ENCODE assay signal across 1 fruit fly cellular context in the genomic region with DNA sequence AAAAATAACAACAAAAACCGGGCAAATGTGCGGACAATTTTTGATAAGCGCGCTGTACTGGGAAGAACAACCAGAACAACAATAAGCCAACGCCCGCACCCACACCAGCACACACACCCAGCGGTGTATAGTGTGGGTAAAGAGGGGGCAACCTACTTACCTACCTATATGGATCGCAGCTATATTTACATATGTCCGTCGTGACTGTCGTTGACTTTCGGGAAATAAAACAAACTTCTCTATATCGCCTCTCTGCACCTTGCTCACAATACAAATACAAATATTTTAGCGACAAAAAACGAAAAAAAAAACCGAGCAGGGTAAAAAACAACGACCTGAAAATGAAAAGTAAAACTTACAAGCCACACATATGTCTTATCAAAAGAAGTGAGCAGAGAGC.
TF ChIP-seq lines count a peak whose summit lies in the region.

No protein-coding gene starts in this region.

TF ChIP-seq in whole organism, embryonic, 481 proteins besides CTCF, POLR2A, EP300 and RAD21 (continued from another document and continues in another):
- no peak for TF ChIP-seq CG4707 (GFP tag; optimal IDR thresholded peaks at IDR 0.05; lab: Kevin White, UChicago)
- no peak for TF ChIP-seq ERR (GFP tag; optimal IDR thresholded peaks at IDR 0.05; lab: Kevin White, UChicago)
- TF ChIP-seq HLH54F (GFP tag; optimal IDR thresholded peaks at IDR 0.05; lab: Kevin White, UChicago): no peak
- no peak for TF ChIP-seq CG10979 (tag; optimal IDR thresholded peaks at IDR 0.05; lab: Kevin White, UChicago)
- no peak for TF ChIP-seq insv (GFP tag; optimal IDR thresholded peaks at IDR 0.05; lab: Kevin White, UChicago)
- TF ChIP-seq Ets65A (GFP tag; lab: Kevin White, UChicago): no peak
- TF ChIP-seq Ptx1 (GFP tag; IDR thresholded peaks at IDR 0.05; lab: Robert Waterston, UW): no peak
- TF ChIP-seq CG10321 (GFP tag; IDR thresholded peaks at IDR 0.05; lab: Robert Waterston, UW): no peak
- TF ChIP-seq Med (GFP tag; lab: Kevin White, UChicago): peak; percentile 73
- TF ChIP-seq Ada2b (GFP tag; IDR thresholded peaks at IDR 0.05; lab: Robert Waterston, UW): no peak
- no peak for TF ChIP-seq gcm (GFP tag; optimal IDR thresholded peaks at IDR 0.05; lab: Kevin White, UChicago)
- TF ChIP-seq Sry-δ (GFP tag; optimal IDR thresholded peaks at IDR 0.05; lab: Kevin White, UChicago): no peak
- TF ChIP-seq corto (GFP tag; optimal IDR thresholded peaks at IDR 0.05; lab: Kevin White, UChicago): no peak
- TF ChIP-seq peb (GFP tag; IDR thresholded peaks at IDR 0.05; lab: Robert Waterston, UW): no peak
- TF ChIP-seq bbx (GFP tag; IDR thresholded peaks at IDR 0.05; lab: Robert Waterston, UW; ENCODE audit: partially characterized antibody): no peak
- TF ChIP-seq CG6689 (GFP tag; IDR thresholded peaks at IDR 0.05; lab: Robert Waterston, UW): no peak
- no peak for TF ChIP-seq CG2120 (GFP tag; optimal IDR thresholded peaks at IDR 0.05; lab: Kevin White, UChicago)
- no peak for TF ChIP-seq CG10366 (GFP tag; IDR thresholded peaks at IDR 0.05; lab: Robert Waterston, UW)
- TF ChIP-seq jumu (GFP tag; optimal IDR thresholded peaks at IDR 0.05; lab: Kevin White, UChicago): no peak
- no peak for TF ChIP-seq gro (GFP tag; optimal IDR thresholded peaks at IDR 0.05; lab: Kevin White, UChicago)
- TF ChIP-seq kay (GFP tag; optimal IDR thresholded peaks at IDR 0.05; lab: Kevin White, UChicago): no peak
- TF ChIP-seq twi (tag; optimal IDR thresholded peaks at IDR 0.05; lab: Kevin White, UChicago): no peak
- no peak for TF ChIP-seq CG11093 (GFP tag; IDR thresholded peaks at IDR 0.05; lab: Robert Waterston, UW)
- TF ChIP-seq Opbp (GFP tag; IDR thresholded peaks at IDR 0.05; lab: Robert Waterston, UW; ENCODE audit: partially characterized antibody): no peak
- TF ChIP-seq CoRest (tag; optimal IDR thresholded peaks at IDR 0.05; lab: Kevin White, UChicago): peak; percentile 4
- TF ChIP-seq onecut (GFP tag; IDR thresholded peaks at IDR 0.05; lab: Robert Waterston, UW): 0 out of 2 replicates have a peak, but pooled peaks have one; percentile 24
- TF ChIP-seq cg (GFP tag; optimal IDR thresholded peaks at IDR 0.05; lab: Kevin White, UChicago): peak; percentile 15
- TF ChIP-seq Dip3 (GFP tag; optimal IDR thresholded peaks at IDR 0.05; lab: Kevin White, UChicago): no peak
- no peak for TF ChIP-seq Dref (GFP tag; IDR thresholded peaks at IDR 0.05; lab: Robert Waterston, UW)
- no peak for TF ChIP-seq ssp (GFP tag; IDR thresholded peaks at IDR 0.05; lab: Robert Waterston, UW)
- TF ChIP-seq en (GFP tag; optimal IDR thresholded peaks at IDR 0.05; lab: Kevin White, UChicago): no peak
- TF ChIP-seq CG7556 (GFP tag; optimal IDR thresholded peaks at IDR 0.05; lab: Kevin White, UChicago): no peak
- TF ChIP-seq org-1 (GFP tag; optimal IDR thresholded peaks at IDR 0.05; lab: Kevin White, UChicago): no peak
- TF ChIP-seq repo (GFP tag; optimal IDR thresholded peaks at IDR 0.05; lab: Kevin White, UChicago): no peak
- no peak for TF ChIP-seq cato (GFP tag; optimal IDR thresholded peaks at IDR 0.05; lab: Kevin White, UChicago; ENCODE audit: borderline replicate concordance)
- TF ChIP-seq Sin3A (optimal IDR thresholded peaks at IDR 0.05; lab: Kevin White, UChicago): no peak
- TF ChIP-seq Dp (GFP tag; optimal IDR thresholded peaks at IDR 0.05; lab: Kevin White, UChicago): no peak
- TF ChIP-seq CG15479 (GFP tag; optimal IDR thresholded peaks at IDR 0.05; lab: Kevin White, UChicago): no peak
- TF ChIP-seq pb (GFP tag; optimal IDR thresholded peaks at IDR 0.05; lab: Kevin White, UChicago): no peak
- no peak for TF ChIP-seq CG12942 (GFP tag; optimal IDR thresholded peaks at IDR 0.05; lab: Kevin White, UChicago)
- TF ChIP-seq CG1647 (GFP tag; optimal IDR thresholded peaks at IDR 0.05; lab: Kevin White, UChicago): no peak
- no peak for TF ChIP-seq Mad (GFP tag; optimal IDR thresholded peaks at IDR 0.05; lab: Kevin White, UChicago)
- TF ChIP-seq CG2678 (tag; optimal IDR thresholded peaks at IDR 0.05; lab: Kevin White, UChicago): peak; percentile 39
- TF ChIP-seq Myb (GFP tag; optimal IDR thresholded peaks at IDR 0.05; lab: Kevin White, UChicago): no peak
- no peak for TF ChIP-seq sob (GFP tag; IDR thresholded peaks at IDR 0.05; lab: Robert Waterston, UW)
- no peak for TF ChIP-seq HmgZ (tag; optimal IDR thresholded peaks at IDR 0.05; lab: Kevin White, UChicago)
- TF ChIP-seq hth (optimal IDR thresholded peaks at IDR 0.05; lab: Kevin White, UChicago): no peak
- no peak for TF ChIP-seq vvl (GFP tag; IDR thresholded peaks at IDR 0.05; lab: Robert Waterston, UW)
- no peak for TF ChIP-seq CG4424 (GFP tag; optimal IDR thresholded peaks at IDR 0.05; lab: Kevin White, UChicago)
- no peak for TF ChIP-seq grau (tag; optimal IDR thresholded peaks at IDR 0.05; lab: Kevin White, UChicago)
- TF ChIP-seq fd64A (GFP tag; optimal IDR thresholded peaks at IDR 0.05; lab: Kevin White, UChicago): peak; percentile 45
- no peak for TF ChIP-seq Taf1 (GFP tag; IDR thresholded peaks at IDR 0.05; lab: Robert Waterston, UW)
- TF ChIP-seq CG32767 (GFP tag; IDR thresholded peaks at IDR 0.05; lab: Robert Waterston, UW): no peak
- TF ChIP-seq CHES-1-like (GFP tag; optimal IDR thresholded peaks at IDR 0.05; lab: Kevin White, UChicago): peak; percentile 11
- TF ChIP-seq NC2α (GFP tag; optimal IDR thresholded peaks at IDR 0.05; lab: Kevin White, UChicago): no peak
- no peak for TF ChIP-seq CG6272 (GFP tag; IDR thresholded peaks at IDR 0.05; lab: Robert Waterston, UW)
- TF ChIP-seq CG14014 (GFP tag; IDR thresholded peaks at IDR 0.05; lab: Robert Waterston, UW): peak; percentile 38; the same call in 1 of the 2 replicates
- no peak for TF ChIP-seq sd (tag; optimal IDR thresholded peaks at IDR 0.05; lab: Kevin White, UChicago)
- TF ChIP-seq HHEX (GFP tag; optimal IDR thresholded peaks at IDR 0.05; lab: Kevin White, UChicago): peak; percentile 35
- no peak for TF ChIP-seq MTF-1 (GFP tag; optimal IDR thresholded peaks at IDR 0.05; lab: Kevin White, UChicago; ENCODE audit: borderline replicate concordance)
- TF ChIP-seq sens-2 (GFP tag; IDR thresholded peaks at IDR 0.05; lab: Robert Waterston, UW): no peak
- no peak for TF ChIP-seq Bteb2 (GFP tag; optimal IDR thresholded peaks at IDR 0.05; lab: Kevin White, UChicago)
- no peak for TF ChIP-seq Fer1 (GFP tag; optimal IDR thresholded peaks at IDR 0.05; lab: Kevin White, UChicago)
- no peak for TF ChIP-seq CG2712 (tag; optimal IDR thresholded peaks at IDR 0.05; lab: Kevin White, UChicago)
- no peak for TF ChIP-seq Sry-β (GFP tag; optimal IDR thresholded peaks at IDR 0.05; lab: Kevin White, UChicago)
- no peak for TF ChIP-seq CG31365 (tag; optimal IDR thresholded peaks at IDR 0.05; lab: Kevin White, UChicago)
- peak; percentile 13 for TF ChIP-seq Vsx1 (GFP tag; optimal IDR thresholded peaks at IDR 0.05; lab: Kevin White, UChicago)
- no peak for TF ChIP-seq CG7745 (tag; optimal IDR thresholded peaks at IDR 0.05; lab: Kevin White, UChicago)
- TF ChIP-seq CG16863 (GFP tag; optimal IDR thresholded peaks at IDR 0.05; lab: Kevin White, UChicago): no peak
- no peak for TF ChIP-seq CG15073 (GFP tag; optimal IDR thresholded peaks at IDR 0.05; lab: Kevin White, UChicago)
- TF ChIP-seq Hmr (GFP tag; optimal IDR thresholded peaks at IDR 0.05; lab: Kevin White, UChicago): peak; percentile 52
- no peak for TF ChIP-seq CG1832 (GFP tag; optimal IDR thresholded peaks at IDR 0.05; lab: Kevin White, UChicago)
- no peak for TF ChIP-seq CG8281 (tag; optimal IDR thresholded peaks at IDR 0.05; lab: Kevin White, UChicago)
- TF ChIP-seq Rx (GFP tag; IDR thresholded peaks at IDR 0.05; lab: Robert Waterston, UW): no peak
- TF ChIP-seq vfl (GFP tag; optimal IDR thresholded peaks at IDR 0.05; lab: Kevin White, UChicago): no peak
- TF ChIP-seq Hr3 (GFP tag; optimal IDR thresholded peaks at IDR 0.05; lab: Kevin White, UChicago): no peak
- no peak for TF ChIP-seq CG14441 (GFP tag; IDR thresholded peaks at IDR 0.05; lab: Robert Waterston, UW)
- TF ChIP-seq CG13296 (GFP tag; optimal IDR thresholded peaks at IDR 0.05; lab: Kevin White, UChicago): peak; percentile 1
- no peak for TF ChIP-seq CG31441 (GFP tag; IDR thresholded peaks at IDR 0.05; lab: Robert Waterston, UW)
- TF ChIP-seq p53 (GFP tag; optimal IDR thresholded peaks at IDR 0.05; lab: Kevin White, UChicago): no peak
- no peak for TF ChIP-seq Gug (GFP tag; IDR thresholded peaks at IDR 0.05; lab: Robert Waterston, UW)
- no peak for TF ChIP-seq nom (GFP tag; optimal IDR thresholded peaks at IDR 0.05; lab: Kevin White, UChicago)
- peak; percentile 36 for TF ChIP-seq CG33557 (GFP tag; optimal IDR thresholded peaks at IDR 0.05; lab: Kevin White, UChicago)
- TF ChIP-seq bsh (GFP tag; optimal IDR thresholded peaks at IDR 0.05; lab: Kevin White, UChicago): peak in 1 of 2 experiments; percentile 17
- TF ChIP-seq Hr78 (GFP tag; optimal IDR thresholded peaks at IDR 0.05; lab: Kevin White, UChicago): no peak
- no peak for TF ChIP-seq inv (GFP tag; IDR thresholded peaks at IDR 0.05; lab: Robert Waterston, UW; ENCODE audit: partially characterized antibody)
- no peak for TF ChIP-seq CG8359 (GFP tag; optimal IDR thresholded peaks at IDR 0.05; lab: Kevin White, UChicago; ENCODE audit: borderline replicate concordance)
- TF ChIP-seq sqz (GFP tag; optimal IDR thresholded peaks at IDR 0.05; lab: Kevin White, UChicago): peak; percentile 32
- TF ChIP-seq exex (tag; optimal IDR thresholded peaks at IDR 0.05; lab: Kevin White, UChicago): no peak
- peak; percentile 19 for TF ChIP-seq Side (GFP tag; optimal IDR thresholded peaks at IDR 0.05; lab: Kevin White, UChicago)
- TF ChIP-seq CG5245 (GFP tag; optimal IDR thresholded peaks at IDR 0.05; lab: Kevin White, UChicago): no peak
- TF ChIP-seq tin (GFP tag; optimal IDR thresholded peaks at IDR 0.05; lab: Kevin White, UChicago): no peak
- TF ChIP-seq crp (GFP tag; optimal IDR thresholded peaks at IDR 0.05; lab: Kevin White, UChicago): no peak
- TF ChIP-seq lab (GFP tag; optimal IDR thresholded peaks at IDR 0.05; lab: Kevin White, UChicago): peak; percentile 62
- TF ChIP-seq CG4328 (GFP tag; optimal IDR thresholded peaks at IDR 0.05; lab: Kevin White, UChicago): no peak
- no peak for TF ChIP-seq MESR4 (GFP tag; optimal IDR thresholded peaks at IDR 0.05; lab: Kevin White, UChicago)
- no peak for TF ChIP-seq lbe (GFP tag; optimal IDR thresholded peaks at IDR 0.05; lab: Kevin White, UChicago)
- no peak for TF ChIP-seq CG6765 (GFP tag; optimal IDR thresholded peaks at IDR 0.05; lab: Kevin White, UChicago)
- TF ChIP-seq CG15269 (tag; optimal IDR thresholded peaks at IDR 0.05; lab: Kevin White, UChicago): no peak
- no peak for TF ChIP-seq yki (optimal IDR thresholded peaks at IDR 0.05; lab: Kevin White, UChicago)
- TF ChIP-seq Fer2 (tag; optimal IDR thresholded peaks at IDR 0.05; lab: Kevin White, UChicago): no peak
- TF ChIP-seq fru (optimal IDR thresholded peaks at IDR 0.05; lab: Kevin White, UChicago): no peak
- TF ChIP-seq jing (GFP tag; optimal IDR thresholded peaks at IDR 0.05; lab: Kevin White, UChicago): no peak
- TF ChIP-seq CG8089 (GFP tag; optimal IDR thresholded peaks at IDR 0.05; lab: Kevin White, UChicago): peak; percentile 5
- TF ChIP-seq HmgD (GFP tag; optimal IDR thresholded peaks at IDR 0.05; lab: Kevin White, UChicago): no peak
- TF ChIP-seq CG13624 (GFP tag; optimal IDR thresholded peaks at IDR 0.05; lab: Kevin White, UChicago): no peak
- no peak for TF ChIP-seq CG14860 (GFP tag; IDR thresholded peaks at IDR 0.05; lab: Robert Waterston, UW; ENCODE audit: partially characterized antibody)
- TF ChIP-seq sna (GFP tag; IDR thresholded peaks at IDR 0.05; lab: Robert Waterston, UW; ENCODE audit: partially characterized antibody): no peak
- TF ChIP-seq mirr (GFP tag; optimal IDR thresholded peaks at IDR 0.05; lab: Kevin White, UChicago): peak; percentile 8
- TF ChIP-seq CG12155 (GFP tag; optimal IDR thresholded peaks at IDR 0.05; lab: Kevin White, UChicago): no peak
- TF ChIP-seq tio (GFP tag; optimal IDR thresholded peaks at IDR 0.05; lab: Kevin White, UChicago): no peak
- no peak for TF ChIP-seq Dip2 (GFP tag; IDR thresholded peaks at IDR 0.05; lab: Robert Waterston, UW)
- no peak for TF ChIP-seq Doc3 (GFP tag; IDR thresholded peaks at IDR 0.05; lab: Robert Waterston, UW; ENCODE audit: partially characterized antibody)
- TF ChIP-seq CG11456 (GFP tag; IDR thresholded peaks at IDR 0.05; lab: Robert Waterston, UW): no peak
- no peak for TF ChIP-seq gfzf (GFP tag; optimal IDR thresholded peaks at IDR 0.05; lab: Kevin White, UChicago)
- no peak for TF ChIP-seq zen (tag; optimal IDR thresholded peaks at IDR 0.05; lab: Kevin White, UChicago)
- TF ChIP-seq trh (GFP tag; optimal IDR thresholded peaks at IDR 0.05; lab: Kevin White, UChicago): no peak
- peak; percentile 4 for TF ChIP-seq Asciz (GFP tag; optimal IDR thresholded peaks at IDR 0.05; lab: Kevin White, UChicago)
- TF ChIP-seq sens (GFP tag; lab: Kevin White, UChicago): peak; percentile 76
- TF ChIP-seq ind (GFP tag; optimal IDR thresholded peaks at IDR 0.05; lab: Kevin White, UChicago): no peak
- no peak for TF ChIP-seq CG18262 (tag; optimal IDR thresholded peaks at IDR 0.05; lab: Kevin White, UChicago)
- no peak for TF ChIP-seq toy (GFP tag; IDR thresholded peaks at IDR 0.05; lab: Robert Waterston, UW)
- TF ChIP-seq pho (GFP tag; optimal IDR thresholded peaks at IDR 0.05; lab: Kevin White, UChicago): no peak
- TF ChIP-seq CG15011 (GFP tag; optimal IDR thresholded peaks at IDR 0.05; lab: Kevin White, UChicago): no peak
- no peak for TF ChIP-seq unc-4 (GFP tag; IDR thresholded peaks at IDR 0.05; lab: Robert Waterston, UW; ENCODE audit: partially characterized antibody)
- no peak for TF ChIP-seq Kr (GFP tag; optimal IDR thresholded peaks at IDR 0.05; lab: Kevin White, UChicago)
- TF ChIP-seq CG15601 (tag; optimal IDR thresholded peaks at IDR 0.05; lab: Kevin White, UChicago): peak; percentile 44
- no peak for TF ChIP-seq ac (GFP tag; optimal IDR thresholded peaks at IDR 0.05; lab: Kevin White, UChicago)
- no peak for TF ChIP-seq Ravus (GFP tag; IDR thresholded peaks at IDR 0.05; lab: Robert Waterston, UW)
- TF ChIP-seq CG10565 (GFP tag; optimal IDR thresholded peaks at IDR 0.05; lab: Kevin White, UChicago): no peak
- no peak for TF ChIP-seq lilli (GFP tag; optimal IDR thresholded peaks at IDR 0.05; lab: Kevin White, UChicago)
- no peak for TF ChIP-seq Mes4 (GFP tag; optimal IDR thresholded peaks at IDR 0.05; lab: Kevin White, UChicago)
- no peak for TF ChIP-seq CG1603 (tag; optimal IDR thresholded peaks at IDR 0.05; lab: Kevin White, UChicago)
- TF ChIP-seq nerfin-2 (GFP tag; IDR thresholded peaks at IDR 0.05; lab: Robert Waterston, UW; ENCODE audit: partially characterized antibody): no peak
